Fruit fly (Drosophila melanogaster) whole organism, embryonic: ENCODE results near the gene SC35.

ENCODE experiments used
- Atf6 ChIP-seq: fragments of 200-800 bp; sonication (Bioruptor generic); IDR thresholded peaks from 2 replicates; pipeline ENCODE4 v1.3.6; 2022; ENCODE audit warnings: missing biosample characterization, missing genetic modification characterization
- CG16779 ChIP-seq: fragments of 200-800 bp; sonication (Bioruptor generic); IDR thresholded peaks from 2 replicates; pipeline ENCODE4 v1.3.6; 2022; ENCODE audit warnings: missing biosample characterization, missing genetic modification characterization
- CG34224 ChIP-seq: fragments of 200-800 bp; sonication (Bioruptor generic); IDR thresholded peaks from 3 replicates; pipeline ENCODE4 v1.3.6; 2022; ENCODE audit warnings: missing biosample characterization, missing genetic modification characterization; ENCODE audit not compliant: partially characterized antibody
- CG3995 ChIP-seq: fragments of 200-800 bp; sonication (Bioruptor generic); optimal IDR thresholded peaks from 3 replicates; lab custom pipeline; 2016; ENCODE audit warnings: missing biosample characterization, missing genetic modification characterization
- Hmx ChIP-seq: fragments of 200-800 bp; sonication (Bioruptor generic); optimal IDR thresholded peaks from 2 replicates; lab custom pipeline; 2016; ENCODE audit warnings: missing biosample characterization, missing genetic modification characterization
- Max ChIP-seq: fragments of 200-800 bp; sonication (Bioruptor generic); optimal IDR thresholded peaks from 2 replicates; lab custom pipeline; 2016; ENCODE audit warnings: missing biosample characterization, mild to moderate bottlenecking, missing genetic modification characterization
- Scr ChIP-seq: fragments of 200-800 bp; sonication (Bioruptor generic); IDR thresholded peaks from 2 replicates; pipeline ENCODE4 v1.3.6; 2022; ENCODE audit warnings: missing biosample characterization, missing genetic modification characterization; ENCODE audit not compliant: partially characterized antibody
- ara ChIP-seq: fragments of 200-800 bp; sonication (Bioruptor generic); IDR thresholded peaks from 2 replicates; pipeline ENCODE4 v1.3.6; 2022; ENCODE audit warnings: missing biosample characterization, missing genetic modification characterization

DNA sequence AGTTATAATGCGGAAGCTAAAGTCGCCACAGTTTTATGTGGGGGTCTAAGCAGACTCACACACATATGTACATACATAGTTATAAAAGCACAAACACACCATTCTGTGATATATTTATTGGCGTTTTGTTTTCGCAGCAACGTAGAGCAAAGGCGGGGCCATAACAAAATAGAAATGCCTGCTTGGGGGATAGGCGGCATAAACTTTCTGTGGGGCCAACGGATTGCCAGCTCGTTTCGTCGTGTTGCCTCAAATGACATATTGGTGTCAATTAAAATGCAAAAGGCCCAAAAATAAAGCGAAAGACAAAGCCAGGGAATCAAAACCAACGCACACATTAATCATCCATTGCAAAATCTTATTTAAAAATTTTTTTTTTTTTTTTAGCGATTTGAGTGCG, 34.3 kb upstream of the SC35 start:
- no peak for TF ChIP-seq CG34224 (GFP tag; lab: Robert Waterston, UW)
- TF ChIP-seq Hmx (GFP tag; lab: Kevin White, UChicago), result no peak
- 0 out of 2 replicates have a peak, but pooled peaks have one; percentile 8 for TF ChIP-seq Atf6
- no peak for TF ChIP-seq Max
- TF ChIP-seq Scr, result no peak
- TF ChIP-seq CG16779 (GFP tag; lab: Robert Waterston, UW), result no peak
- no peak for TF ChIP-seq CG3995 (GFP tag; lab: Kevin White, UChicago)
- TF ChIP-seq ara (GFP tag; lab: Robert Waterston, UW), result no peak
